Worm (Caenorhabditis elegans): ENCODE measurements around the gene F54D5.24.

- TF ChIP-seq C17E4.6 (GFP tag; IDR thresholded peaks at IDR 0.05): no peak
- no peak for TF ChIP-seq tbp1 (GFP tag; optimal IDR thresholded peaks at IDR 0.05)
- TF ChIP-seq nfya-2 (GFP tag; IDR thresholded peaks at IDR 0.05): no peak
- no peak for TF ChIP-seq nhr-90 (tag; optimal IDR thresholded peaks at IDR 0.05)
- no peak for TF ChIP-seq lin-26 (GFP tag; IDR thresholded peaks at IDR 0.05)
- no peak for TF ChIP-seq nhr-27 (tag; optimal IDR thresholded peaks at IDR 0.05)
- TF ChIP-seq zfh-2 (GFP tag; conservative IDR thresholded peaks at IDR 0.05): no peak
- no peak for TF ChIP-seq F57C9.4 (tag; optimal IDR thresholded peaks at IDR 0.05)
- TF ChIP-seq pha-4 (tag; optimal IDR thresholded peaks at IDR 0.05): no peak
- TF ChIP-seq ceh-58 (GFP tag; IDR thresholded peaks at IDR 0.05): no peak
- TF ChIP-seq nfya-1 (tag; optimal IDR thresholded peaks at IDR 0.05; ENCODE audit: borderline replicate concordance, insufficient read depth): no peak
- TF ChIP-seq sea-2 (GFP tag; IDR thresholded peaks at IDR 0.05): no peak
- no peak for TF ChIP-seq Y53G8AR.9 (GFP tag; conservative IDR thresholded peaks at IDR 0.05)
These were observed 17.0 kb upstream of the F54D5.24 start, which contains the start of gene Y62F5A.9 for ce11 chrII:11538741-11539140.
